Fruit fly (Drosophila melanogaster): ENCODE measurements around the gene CG15771.
A peak's percentile ranks its signal among the peaks of the same experiment; 100 is the strongest.

Gene CG15771

dm6 chrX:5744992-5745732, 10.2 kb upstream of the CG15771 start (continued):
- no peak for TF ChIP-seq CG2129 (GFP tag; IDR thresholded peaks at IDR 0.05; ENCODE audit: partially characterized antibody)
- TF ChIP-seq Rx (GFP tag; IDR thresholded peaks at IDR 0.05), result peak; percentile 12; the same call in 1 of the 2 replicates
- 0 out of 3 replicates have a peak, but pooled peaks have one; percentile 8 for TF ChIP-seq CG11695 (GFP tag; IDR thresholded peaks at IDR 0.05)
- TF ChIP-seq CG33557 (GFP tag; optimal IDR thresholded peaks at IDR 0.05), result no peak
- no peak for TF ChIP-seq wek (GFP tag; optimal IDR thresholded peaks at IDR 0.05)
- TF ChIP-seq CG12744 (GFP tag; optimal IDR thresholded peaks at IDR 0.05), result no peak
- TF ChIP-seq Nf-YA (GFP tag; IDR thresholded peaks at IDR 0.05), result no peak
- TF ChIP-seq PHDP (tag; optimal IDR thresholded peaks at IDR 0.05), result no peak
- TF ChIP-seq CG9817 (tag; optimal IDR thresholded peaks at IDR 0.05), result no peak
- no peak for TF ChIP-seq oc (tag; optimal IDR thresholded peaks at IDR 0.05)
- TF ChIP-seq CG2120 (GFP tag; optimal IDR thresholded peaks at IDR 0.05), result peak; percentile 66
- no peak for TF ChIP-seq Ravus (GFP tag; IDR thresholded peaks at IDR 0.05)
- 0 out of 2 replicates have a peak, but pooled peaks have one; percentile 7 for TF ChIP-seq CG14014 (GFP tag; IDR thresholded peaks at IDR 0.05)
- no peak for TF ChIP-seq Doc2 (GFP tag; IDR thresholded peaks at IDR 0.05)
- peak; percentile 14; the same call in 1 of the 2 replicates for TF ChIP-seq MBD-R2 (GFP tag; IDR thresholded peaks at IDR 0.05)
- TF ChIP-seq Dref (GFP tag; IDR thresholded peaks at IDR 0.05), result peak; percentile 35
- no peak for TF ChIP-seq CG11085 (GFP tag; IDR thresholded peaks at IDR 0.05)
- TF ChIP-seq Dbx (GFP tag; IDR thresholded peaks at IDR 0.05), result no peak
- TF ChIP-seq Ada2b (GFP tag; IDR thresholded peaks at IDR 0.05), result no peak
- no peak for TF ChIP-seq Six4 (GFP tag; optimal IDR thresholded peaks at IDR 0.05)
- peak; percentile 21; the same call in 2 of the 3 replicates for TF ChIP-seq CG6791 (GFP tag; IDR thresholded peaks at IDR 0.05; ENCODE audit: partially characterized antibody)
- TF ChIP-seq CG30403 (GFP tag; optimal IDR thresholded peaks at IDR 0.05), result peak; percentile 45
- no peak for TF ChIP-seq ara (GFP tag; IDR thresholded peaks at IDR 0.05)
- no peak for TF ChIP-seq Chrac-16 (GFP tag; optimal IDR thresholded peaks at IDR 0.05)
- TF ChIP-seq seq (GFP tag; IDR thresholded peaks at IDR 0.05), result no peak; the same call in 1 of the 2 replicates
- no peak for TF ChIP-seq CG10209 (GFP tag; optimal IDR thresholded peaks at IDR 0.05)
- no peak for TF ChIP-seq CG1647 (GFP tag; optimal IDR thresholded peaks at IDR 0.05)
- no peak for TF ChIP-seq CTCF (GFP tag; optimal IDR thresholded peaks at IDR 0.05)
- no peak for TF ChIP-seq nom (GFP tag; optimal IDR thresholded peaks at IDR 0.05)
- TF ChIP-seq dimm (GFP tag; IDR thresholded peaks at IDR 0.05), result no peak
- TF ChIP-seq CG6854 (GFP tag; optimal IDR thresholded peaks at IDR 0.05), result no peak
- TF ChIP-seq nmo (GFP tag; optimal IDR thresholded peaks at IDR 0.05), result no peak
- peak; percentile 11 for TF ChIP-seq CG15514 (GFP tag; optimal IDR thresholded peaks at IDR 0.05)
- TF ChIP-seq Sox102F (GFP tag; optimal IDR thresholded peaks at IDR 0.05), result no peak
- no peak for TF ChIP-seq ewg (GFP tag; optimal IDR thresholded peaks at IDR 0.05)
- peak; percentile 8 for TF ChIP-seq CG10267 (tag; optimal IDR thresholded peaks at IDR 0.05)
- no peak for TF ChIP-seq Fer2 (tag; optimal IDR thresholded peaks at IDR 0.05)
- TF ChIP-seq HLH54F (GFP tag; optimal IDR thresholded peaks at IDR 0.05), result no peak
- peak; percentile 37; the same call in 1 of the 3 replicates for TF ChIP-seq zfh1 (GFP tag; IDR thresholded peaks at IDR 0.05)
- TF ChIP-seq D19A (tag; optimal IDR thresholded peaks at IDR 0.05), result peak; percentile 4
- TF ChIP-seq dmrt99B (tag; optimal IDR thresholded peaks at IDR 0.05), result no peak
- no peak for TF ChIP-seq peb (GFP tag; IDR thresholded peaks at IDR 0.05)
- TF ChIP-seq CG7556 (GFP tag; optimal IDR thresholded peaks at IDR 0.05), result peak; percentile 44
- TF ChIP-seq CG4424 (GFP tag; optimal IDR thresholded peaks at IDR 0.05), result no peak
- no peak for TF ChIP-seq Taf1 (GFP tag; IDR thresholded peaks at IDR 0.05)
- TF ChIP-seq CG3838 (GFP tag; optimal IDR thresholded peaks at IDR 0.05), result no peak
- peak; percentile 17 for TF ChIP-seq CG1602 (GFP tag; optimal IDR thresholded peaks at IDR 0.05)
- TF ChIP-seq CG18619 (GFP tag; optimal IDR thresholded peaks at IDR 0.05), result no peak
- TF ChIP-seq mld (GFP tag; IDR thresholded peaks at IDR 0.05; ENCODE audit: partially characterized antibody), result peak; percentile 51; the same call in 1 of the 3 replicates
- TF ChIP-seq Trl (optimal IDR thresholded peaks at IDR 0.05), result peak in 1 of 2 experiments; percentile 11
- TF ChIP-seq Trl (GFP tag; optimal IDR thresholded peaks at IDR 0.05), result no peak

All from whole organism, embryonic.